Worm (Caenorhabditis elegans): ENCODE results near the gene T20D3.5.
A peak's percentile ranks its signal among the peaks of the same experiment; 100 is the strongest.

T20D3.5 gene

DNA sequence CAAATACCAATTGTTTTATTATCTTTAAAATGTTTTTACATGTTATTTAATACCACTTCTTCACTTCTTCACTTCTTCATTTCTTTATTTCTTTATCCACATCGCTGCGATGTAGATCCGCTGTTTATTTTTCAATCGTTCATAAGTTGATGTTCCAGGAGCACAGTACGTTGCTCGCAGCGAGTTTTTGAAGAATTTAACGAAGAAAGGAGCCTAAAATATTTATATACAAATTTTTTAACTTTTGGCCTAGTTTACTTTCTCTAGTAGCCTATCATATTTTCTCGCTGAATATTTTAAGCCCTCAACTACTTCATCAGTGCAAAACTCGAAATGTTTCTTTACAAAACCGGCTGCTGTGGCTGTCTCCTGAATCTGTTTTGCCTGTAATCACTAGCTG, 18.7 kb upstream of the T20D3.5 start:
- TF ChIP-seq aha-1 (tag) = peak; percentile 75
- no peak for TF ChIP-seq jun-1 (tag; optimal IDR thresholded peaks at IDR 0.05)
- TF ChIP-seq lin-38 (GFP tag; IDR thresholded peaks at IDR 0.05) = peak; percentile 55

DNA sequence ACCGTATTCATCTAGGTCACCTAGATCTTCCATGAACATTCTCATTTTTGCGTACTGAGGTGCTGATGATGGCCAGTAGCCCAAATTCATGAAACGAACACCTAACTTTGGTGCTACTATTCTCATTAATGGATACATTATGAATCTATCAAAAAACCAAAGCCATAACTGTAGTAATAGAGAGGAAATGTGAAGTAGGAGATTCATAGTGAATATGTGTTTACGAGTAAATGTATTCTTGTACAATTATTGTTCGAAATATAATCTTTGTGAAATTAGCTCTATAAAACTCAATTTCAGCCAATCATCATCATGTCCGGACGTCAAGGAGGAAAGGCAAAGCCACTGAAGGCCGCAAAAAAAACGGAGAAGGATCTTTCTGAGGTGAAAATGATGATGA, 17.8 kb upstream of the T20D3.5 start, which contains the start of the genes F49C12.11 and nemt-1:
TSS of gene F49C12.11 (plus strand) at position 301 of the 400 bp plus-strand sequence.
TSS of gene nemt-1 (minus strand) at position 360 of the 400 bp plus-strand sequence.
- TF ChIP-seq attf-4 (tag; optimal IDR thresholded peaks at IDR 0.05) (no peak), tag-97 (GFP tag; IDR thresholded peaks at IDR 0.05) (no peak), F26F4.8 (GFP tag; conservative IDR thresholded peaks at IDR 0.05) (no peak), jun-1 (tag; optimal IDR thresholded peaks at IDR 0.05) (no peak), skn-1 (tag; optimal IDR thresholded peaks at IDR 0.05) (no peak), hlh-30 (tag; optimal IDR thresholded peaks at IDR 0.05; ENCODE audit: insufficient read depth) (no peak), mdl-1 (tag; optimal IDR thresholded peaks at IDR 0.05) (no peak), hif-1 (tag; optimal IDR thresholded peaks at IDR 0.05) (no peak), ztf-11 (tag; optimal IDR thresholded peaks at IDR 0.05) (no peak), mep-1 (tag; optimal IDR thresholded peaks at IDR 0.05) (no peak), lin-13 (GFP tag; optimal IDR thresholded peaks at IDR 0.05) (no peak), hmg-1.1 (GFP tag; IDR thresholded peaks at IDR 0.05) (no peak), lin-1 (GFP tag; IDR thresholded peaks at IDR 0.05) (no peak), vab-7 (GFP tag; IDR thresholded peaks at IDR 0.05) (no peak), aly-2 (tag; optimal IDR thresholded peaks at IDR 0.05) (no peak), R02D3.7 (tag; optimal IDR thresholded peaks at IDR 0.05) (no peak), rbr-2 (tag; optimal IDR thresholded peaks at IDR 0.05) (no peak), Y48G9A.11 (GFP tag; IDR thresholded peaks at IDR 0.05) (no peak)

DNA sequence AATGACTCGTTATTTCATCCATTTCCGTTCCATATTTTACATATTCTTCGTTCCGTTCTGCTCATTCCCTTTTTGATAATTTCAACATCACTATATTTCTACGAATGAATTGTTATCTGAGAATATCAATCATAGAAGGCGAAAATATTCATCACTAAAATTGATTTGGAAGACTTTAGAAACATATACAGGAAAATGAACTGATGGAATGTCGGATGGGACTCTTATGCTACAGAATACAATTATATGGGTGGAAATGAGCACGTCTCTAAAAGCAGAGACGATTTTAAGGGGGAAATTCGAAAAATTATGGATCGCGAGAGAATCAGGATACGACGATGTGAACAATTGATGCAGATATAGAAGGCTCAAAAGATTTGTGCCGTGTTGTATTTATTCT, 16.8 kb upstream of the T20D3.5 start:
- 0 out of 2 replicates have a peak, but pooled peaks have one; percentile 40 for TF ChIP-seq Y105C5A.15 (GFP tag; IDR thresholded peaks at IDR 0.05)
- TF ChIP-seq ztf-11 (tag; optimal IDR thresholded peaks at IDR 0.05) = no peak
- no peak for TF ChIP-seq nhr-42 (GFP tag; IDR thresholded peaks at IDR 0.05)
- TF ChIP-seq daf-16 (GFP tag; optimal IDR thresholded peaks at IDR 0.05) = no peak
- TF ChIP-seq daf-16 (tag; optimal IDR thresholded peaks at IDR 0.05) = peak; percentile 18
- peak; percentile 30 for TF ChIP-seq gei-8 (GFP tag; optimal IDR thresholded peaks at IDR 0.05)
- no peak for TF ChIP-seq lin-1 (GFP tag; IDR thresholded peaks at IDR 0.05)
- TF ChIP-seq Y48G9A.11 (GFP tag; IDR thresholded peaks at IDR 0.05) = 0 out of 2 replicates have a peak, but pooled peaks have one; percentile 30
- no peak for TF ChIP-seq zfp-2 (tag; optimal IDR thresholded peaks at IDR 0.05)
- no peak for TF ChIP-seq ZK546.5 (tag; optimal IDR thresholded peaks at IDR 0.05)
- no peak for TF ChIP-seq F49E8.2 (tag; optimal IDR thresholded peaks at IDR 0.05; ENCODE audit: borderline replicate concordance)
- no peak for TF ChIP-seq nhr-41 (GFP tag; IDR thresholded peaks at IDR 0.05)
- peak; percentile 31 for TF ChIP-seq ama-1 (optimal IDR thresholded peaks at IDR 0.05)
- TF ChIP-seq arid-1 (GFP tag; conservative IDR thresholded peaks at IDR 0.05) = 0 out of 2 replicates have a peak, but pooled peaks have one; percentile 41
- no peak for TF ChIP-seq madf-9 (GFP tag; conservative IDR thresholded peaks at IDR 0.05)
- TF ChIP-seq aha-1 (tag) = no peak
- no peak for TF ChIP-seq R02D3.7 (tag; optimal IDR thresholded peaks at IDR 0.05)
- TF ChIP-seq lim-7 (GFP tag; IDR thresholded peaks at IDR 0.05) = no peak
- TF ChIP-seq ceh-28 (tag; optimal IDR thresholded peaks at IDR 0.05) = no peak
- no peak for TF ChIP-seq daf-19 (GFP tag; conservative IDR thresholded peaks at IDR 0.05)
- no peak for TF ChIP-seq dmd-9 (GFP tag; IDR thresholded peaks at IDR 0.05)
- no peak for TF ChIP-seq dpl-1 (GFP tag; optimal IDR thresholded peaks at IDR 0.05)
- TF ChIP-seq unc-62 (GFP tag; optimal IDR thresholded peaks at IDR 0.05 in 1 of 2) = peak in 1 of 2 experiments; percentile 51
- no peak for TF ChIP-seq unc-62 (tag; optimal IDR thresholded peaks at IDR 0.05)
- no peak for TF ChIP-seq rbr-2 (tag; optimal IDR thresholded peaks at IDR 0.05)
- TF ChIP-seq hif-1 (tag; optimal IDR thresholded peaks at IDR 0.05) = no peak

Data from whole organism, L4 larva.